Worm (Caenorhabditis elegans) whole organism, young adult: ENCODE measurements around the gene lrpr-1.

Source experiments
- B0035.1 ChIP-seq: sonication (generic microtip); optimal IDR thresholded peaks from 2 replicates; lab custom pipeline; 2016; ENCODE audit warnings: missing genetic modification characterization, mild to moderate bottlenecking, missing compliant biosample characterization, missing genotype, missing genetic modification reagents
- C06A6.2 ChIP-seq: fragments of 200-800 bp; sonication (Bioruptor generic); conservative IDR thresholded peaks from 2 replicates; pipeline ENCODE4 v1.3.6; 2022; ENCODE audit warnings: missing genetic modification characterization, missing compliant biosample characterization
- F10E7.11 ChIP-seq: sonication (generic microtip); optimal IDR thresholded peaks from 2 replicates; lab custom pipeline; 2017; ENCODE audit warnings: mild to moderate bottlenecking, missing genetic modification characterization, moderate library complexity, missing compliant biosample characterization
- F33H1.4 ChIP-seq: fragments of 200-800 bp; sonication (Bioruptor generic); IDR thresholded peaks from 2 replicates; pipeline ENCODE4 v1.3.6; 2022; ENCODE audit warnings: missing genetic modification reagents, missing genetic modification characterization, missing compliant biosample characterization
- F37B4.10 ChIP-seq: fragments of 200-800 bp; sonication (Bioruptor generic); IDR thresholded peaks from 2 replicates; pipeline ENCODE4 v1.3.6; 2022; ENCODE audit warnings: missing genetic modification characterization, missing compliant biosample characterization
- F57C9.4 ChIP-seq: sonication (generic microtip); optimal IDR thresholded peaks from 2 replicates; lab custom pipeline; 2017; ENCODE audit warnings: mild to moderate bottlenecking, missing genetic modification characterization, missing compliant biosample characterization
- K12H6.12 ChIP-seq: fragments of 200-800 bp; sonication (Bioruptor generic); optimal IDR thresholded peaks from 2 replicates; lab custom pipeline; 2018; ENCODE audit warnings: mild to moderate bottlenecking, missing genetic modification characterization, missing compliant biosample characterization
- T07F8.4 ChIP-seq: sonication (generic microtip); optimal IDR thresholded peaks from 2 replicates; lab custom pipeline; 2016; ENCODE audit warnings: mild to moderate bottlenecking, missing genetic modification characterization, moderate library complexity, missing compliant biosample characterization
- Y53F4B.3 ChIP-seq: fragments of 200-800 bp; sonication (Bioruptor generic); IDR thresholded peaks from 2 replicates; pipeline ENCODE4 v1.3.6; 2022; ENCODE audit warnings: missing genetic modification reagents, missing genetic modification characterization, missing compliant biosample characterization
- Y79H2A.3 ChIP-seq: fragments of 200-800 bp; sonication (Bioruptor generic); conservative IDR thresholded peaks from 2 replicates; pipeline ENCODE4 v1.3.6; 2022; ENCODE audit warnings: missing genetic modification reagents, missing genetic modification characterization, missing compliant biosample characterization
- ZK185.1 ChIP-seq: sonication (generic microtip); optimal IDR thresholded peaks from 2 replicates; lab custom pipeline; 2016; ENCODE audit warnings: mild to moderate bottlenecking, missing genetic modification characterization, missing compliant biosample characterization; ENCODE audit not compliant: poor library complexity, severe bottlenecking
- akir-1 ChIP-seq: fragments of 200-800 bp; sonication (Bioruptor generic); optimal IDR thresholded peaks from 2 replicates; lab custom pipeline; 2018; ENCODE audit warnings: mild to moderate bottlenecking, missing genetic modification characterization, moderate library complexity, missing compliant biosample characterization
- cebp-2 ChIP-seq: fragments of 200-800 bp; sonication (Bioruptor generic); IDR thresholded peaks from 2 replicates; pipeline ENCODE4 v1.3.6; 2022; ENCODE audit warnings: missing genetic modification characterization, missing compliant biosample characterization
- ceh-100 ChIP-seq: fragments of 200-800 bp; sonication (Bioruptor generic); IDR thresholded peaks from 2 replicates; pipeline ENCODE4 v1.3.6; 2022; ENCODE audit warnings: missing genetic modification reagents, missing genetic modification characterization, missing compliant biosample characterization
- ceh-27 ChIP-seq: fragments of 200-800 bp; sonication (Bioruptor generic); optimal IDR thresholded peaks from 2 replicates; lab custom pipeline; 2018; ENCODE audit warnings: mild to moderate bottlenecking, missing genetic modification characterization, moderate library complexity, missing compliant biosample characterization
- ceh-79 ChIP-seq: sonication (generic microtip); optimal IDR thresholded peaks from 2 replicates; lab custom pipeline; 2017; ENCODE audit warnings: mild to moderate bottlenecking, missing genetic modification characterization, missing compliant biosample characterization
- ekl-4 ChIP-seq: fragments of 200-800 bp; sonication (Bioruptor generic); IDR thresholded peaks from 2 replicates; pipeline ENCODE4 v1.3.6; 2022; ENCODE audit warnings: missing genetic modification reagents, missing genetic modification characterization, missing compliant biosample characterization
- fkh-3 ChIP-seq: sonication (generic microtip); optimal IDR thresholded peaks from 2 replicates; lab custom pipeline; 2016; ENCODE audit warnings: mild to moderate bottlenecking, missing genetic modification characterization, missing compliant biosample characterization
- hlh-26 ChIP-seq: fragments of 200-800 bp; sonication (Bioruptor generic); conservative IDR thresholded peaks from 2 replicates; pipeline ENCODE4 v1.3.6; 2022; ENCODE audit warnings: missing genetic modification reagents, missing genetic modification characterization, missing compliant biosample characterization
- let-526 ChIP-seq: fragments of 200-800 bp; sonication (Bioruptor generic); IDR thresholded peaks from 2 replicates; pipeline ENCODE4 v1.3.6; 2022; ENCODE audit warnings: missing genetic modification reagents, missing genetic modification characterization, missing compliant biosample characterization
- lin-26 ChIP-seq: fragments of 200-800 bp; sonication (Bioruptor generic); IDR thresholded peaks from 2 replicates; pipeline ENCODE4 v1.3.6; 2022; ENCODE audit warnings: missing genetic modification reagents, missing genetic modification characterization, missing compliant biosample characterization
- lin-35 ChIP-seq, 3 experiments: fragments of 150-350 bp in 2 of 3; sonication (generic microtip) in 1 of 3; optimal IDR thresholded peaks; 2 replicates each; lab custom pipeline; 2014 to 2018; ENCODE audit warnings: missing biosample characterization in 3 of 3, missing genetic modification characterization in 3 of 3, missing genetic modification reagents in 3 of 3
- lin-54 ChIP-seq: fragments of 200-800 bp; sonication (Bioruptor generic); optimal IDR thresholded peaks from 2 replicates; lab custom pipeline; 2018; ENCODE audit warnings: mild to moderate bottlenecking, missing genetic modification characterization, missing compliant biosample characterization
- madf-8 ChIP-seq: fragments of 200-800 bp; sonication (Bioruptor generic); conservative IDR thresholded peaks from 2 replicates; pipeline ENCODE4 v1.3.6; 2022; ENCODE audit warnings: missing genetic modification reagents, missing genetic modification characterization, missing compliant biosample characterization
- mes-4 ChIP-seq: sonication (generic microtip); optimal IDR thresholded peaks from 2 replicates; lab custom pipeline; 2016; ENCODE audit warnings: missing genotype, missing genetic modification characterization, missing compliant biosample characterization
- mxl-1 ChIP-seq: sonication (generic microtip); optimal IDR thresholded peaks from 2 replicates; lab custom pipeline; 2016; ENCODE audit warnings: missing genetic modification characterization, missing compliant biosample characterization
- nhr-179 ChIP-seq: sonication (generic microtip); optimal IDR thresholded peaks from 2 replicates; lab custom pipeline; 2016; ENCODE audit warnings: mild to moderate bottlenecking, missing genetic modification characterization, missing compliant biosample characterization
- rec-8 ChIP-seq, 2 experiments: sonication (generic microtip); optimal IDR thresholded peaks; 2 replicates each; lab custom pipeline; 2016; ENCODE audit warnings: mild to moderate bottlenecking in 2 of 2, missing genetic modification characterization in 2 of 2, missing genetic modification reagents in 2 of 2, missing genotype in 2 of 2, missing biosample characterization in 1 of 2, missing compliant biosample characterization in 1 of 2, moderate library complexity in 1 of 2
- sdz-38 ChIP-seq: sonication (generic microtip); optimal IDR thresholded peaks from 2 replicates; lab custom pipeline; 2016; ENCODE audit warnings: missing genotype, missing genetic modification characterization, missing compliant biosample characterization
- snpc-1.3 ChIP-seq: sonication (generic microtip); optimal IDR thresholded peaks from 2 replicates; lab custom pipeline; 2017; ENCODE audit warnings: missing genetic modification characterization, mild to moderate bottlenecking, missing compliant biosample characterization, antibody characterized with exemption, moderate library complexity, missing genotype, missing genetic modification reagents; ENCODE audit not compliant: insufficient read depth
- sptf-2 ChIP-seq: fragments of 200-800 bp; sonication (Bioruptor generic); optimal IDR thresholded peaks from 2 replicates; lab custom pipeline; 2018; ENCODE audit warnings: mild to moderate bottlenecking, missing genetic modification characterization, missing compliant biosample characterization
- tbx-9 ChIP-seq: sonication (generic microtip); optimal IDR thresholded peaks from 2 replicates; lab custom pipeline; 2016; ENCODE audit warnings: borderline replicate concordance, missing genetic modification characterization, inconsistent platforms, missing compliant biosample characterization
- xnd-1 ChIP-seq: sonication (generic microtip); optimal IDR thresholded peaks from 2 replicates; lab custom pipeline; 2016; ENCODE audit warnings: missing genotype, missing genetic modification reagents, missing genetic modification characterization, missing compliant biosample characterization
- ztf-25 ChIP-seq: fragments of 200-800 bp; sonication (Bioruptor generic); IDR thresholded peaks from 2 replicates; pipeline ENCODE4 v1.3.6; 2022; ENCODE audit warnings: missing genetic modification reagents, missing genetic modification characterization, missing compliant biosample characterization
- ztf-28 ChIP-seq: fragments of 200-800 bp; sonication (Bioruptor generic); IDR thresholded peaks from 2 replicates; pipeline ENCODE4 v1.3.6; 2022; ENCODE audit warnings: missing genetic modification reagents, missing genetic modification characterization, missing compliant biosample characterization
- ztf-3 ChIP-seq: fragments of 200-800 bp; sonication (Bioruptor generic); optimal IDR thresholded peaks from 2 replicates; lab custom pipeline; 2018; ENCODE audit warnings: mild to moderate bottlenecking, missing genetic modification characterization, missing compliant biosample characterization

lrpr-1 gene

DNA sequence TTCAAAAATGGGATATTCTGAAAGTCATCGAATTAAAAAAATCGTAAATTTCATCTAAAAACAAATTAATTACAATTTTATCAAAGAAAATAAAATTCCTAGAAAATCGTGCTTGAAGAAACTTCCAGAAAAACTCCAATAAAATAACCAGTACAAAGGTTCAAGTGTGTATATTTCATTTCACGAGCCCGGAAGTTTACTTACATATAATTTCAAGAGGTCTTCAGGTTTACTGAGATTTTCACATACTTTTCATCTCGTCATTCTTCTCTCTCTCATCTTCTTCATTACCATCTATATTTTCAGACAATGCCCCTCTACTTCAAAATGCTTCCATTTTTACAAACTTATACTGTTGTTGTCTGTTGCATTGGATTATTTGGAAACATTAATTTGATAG is 4.5 kb upstream of the lrpr-1 start, which contains the start of gene srsx-18:
Gene srsx-18, plus strand, starts transcription at position 301 of the 400 bp plus-strand sequence.
- TF ChIP-seq ceh-100 (GFP tag; lab: Robert Waterston, UW) (no peak), rec-8 (tag; optimal IDR thresholded peaks at IDR 0.05; lab: Kevin White, UChicago) (no peak), madf-8 (no peak), nhr-179 (tag; lab: Kevin White, UChicago) (no peak), Y79H2A.3 (GFP tag; lab: Robert Waterston, UW) (no peak), ekl-4 (GFP tag; lab: Robert Waterston, UW) (no peak)

- no peak for TF ChIP-seq snpc-1.3 (tag; lab: Kevin White, UChicago)
- TF ChIP-seq ztf-3 (GFP tag; lab: Kevin White, UChicago), result no peak
- TF ChIP-seq ztf-25, result no peak
- no peak for TF ChIP-seq mxl-1 (tag; lab: Kevin White, UChicago)
- no peak for TF ChIP-seq C06A6.2 (GFP tag; lab: Robert Waterston, UW)
- no peak for TF ChIP-seq F10E7.11 (tag; lab: Kevin White, UChicago)
- no peak for TF ChIP-seq Y53F4B.3
- TF ChIP-seq let-526 (GFP tag; lab: Robert Waterston, UW), result no peak
- TF ChIP-seq cebp-2, result no peak
- no peak for TF ChIP-seq lin-54 (GFP tag; lab: Kevin White, UChicago)
- TF ChIP-seq F37B4.10, result no peak
- TF ChIP-seq ztf-28 (GFP tag; lab: Robert Waterston, UW), result no peak
- no peak for TF ChIP-seq ceh-79 (tag; lab: Kevin White, UChicago)
- TF ChIP-seq mes-4, result no peak
- TF ChIP-seq lin-26 (GFP tag; lab: Robert Waterston, UW), result no peak
- no peak for TF ChIP-seq sdz-38
- no peak for TF ChIP-seq T07F8.4
- TF ChIP-seq K12H6.12 (tag; lab: Kevin White, UChicago), result no peak
- TF ChIP-seq, all 124 proteins: peak for 0
Observed at ce11 chrV:5921761-5922160, 4.1 kb upstream of the lrpr-1 start.

- TF ChIP-seq ZK185.1 (tag; lab: Kevin White, UChicago), result no peak
- no peak for TF ChIP-seq fkh-3 (tag; lab: Kevin White, UChicago)
- TF ChIP-seq F33H1.4 (GFP tag; lab: Robert Waterston, UW), result no peak
- TF ChIP-seq sdz-38, result no peak
Observed at ce11 chrV:5919887-5920286, 2.2 kb upstream of the lrpr-1 start, which contains the start of gene C04E6.12. C04E6.12 (minus strand) TSS chrV:5919987.

DNA sequence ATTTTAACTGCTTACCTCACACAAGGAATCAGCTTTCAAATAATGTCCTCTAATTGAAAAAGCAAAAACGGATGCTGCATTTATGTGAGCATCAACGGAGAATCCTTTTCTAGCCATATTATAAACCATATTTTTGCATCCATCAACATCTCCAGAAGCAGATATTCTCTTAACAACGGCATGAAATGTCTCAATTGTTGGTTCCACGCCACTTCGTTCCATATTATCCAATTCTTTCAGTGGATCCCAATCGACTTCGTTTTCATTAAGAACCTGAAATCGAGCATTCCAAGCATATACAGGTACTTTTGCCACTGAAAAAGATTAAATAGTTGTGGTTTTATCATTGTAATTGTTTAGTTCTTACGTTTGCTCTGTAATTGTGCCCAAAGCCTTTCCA is 829 bp downstream of the lrpr-1 start:
- TF ChIP-seq hlh-26 (GFP tag; lab: Robert Waterston, UW) (no peak), xnd-1 (no peak), F57C9.4 (tag; lab: Kevin White, UChicago) (no peak), sptf-2 (GFP tag; lab: Kevin White, UChicago) (no peak), akir-1 (no peak)
- TF ChIP-seq, all 124 proteins: peak for 0

DNA sequence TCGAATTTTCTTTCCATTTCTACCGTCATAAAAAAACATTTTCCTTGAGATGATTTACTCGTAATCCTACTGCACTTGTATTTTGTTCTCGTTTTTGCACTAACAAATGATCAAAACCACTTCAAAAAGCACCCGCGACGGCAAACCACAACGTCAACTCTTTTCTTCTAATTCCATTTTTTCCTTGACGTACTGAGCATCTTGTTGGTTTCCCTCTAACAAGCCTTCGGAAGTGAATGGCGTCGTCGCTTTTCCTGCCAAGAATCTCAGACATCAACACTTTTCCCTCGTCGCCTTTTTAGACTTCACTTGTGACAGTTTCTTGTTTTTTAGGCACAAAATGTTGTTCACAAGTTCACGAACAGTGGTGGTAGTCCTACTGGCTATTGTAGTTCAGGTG is 5.3 kb downstream of the lrpr-1 start, which contains the start of gene C04E6.13:
Gene C04E6.13, plus strand, starts transcription at position 301 of the 400 bp plus-strand sequence.
- TF ChIP-seq let-526 (GFP tag; lab: Robert Waterston, UW) (no peak), lin-35 (GFP tag; optimal IDR thresholded peaks at IDR 0.05; lab: Kevin White, UChicago) (no peak), lin-54 (GFP tag; lab: Kevin White, UChicago) (no peak), ceh-27 (GFP tag; lab: Kevin White, UChicago) (no peak), tbx-9 (tag; lab: Kevin White, UChicago) (no peak), B0035.1 (no peak)
